ENCODE assay signal across 5 worm cellular contexts in genomic region chrIV:16525018-16525417, ce11.
A peak's percentile ranks its signal among the peaks of the same experiment; 100 is the strongest.
TF ChIP-seq lines count a peak whose summit lies in the region.

No protein-coding gene starts in this region.

TF ChIP-seq in whole organism, L1 larva, 84 proteins besides CTCF, POLR2A, EP300 and RAD21:
- TF ChIP-seq zip-4 (GFP tag; optimal IDR thresholded peaks at IDR 0.05; lab: Kevin White, UChicago), result no peak
- TF ChIP-seq elt-2 (tag; optimal IDR thresholded peaks at IDR 0.05; lab: Kevin White, UChicago), result peak; percentile 67
- no peak for TF ChIP-seq dsc-1 (tag; optimal IDR thresholded peaks at IDR 0.05; lab: Kevin White, UChicago)

TF ChIP-seq in whole organism, L3 larva, 47 proteins besides CTCF, POLR2A, EP300 and RAD21:
- TF ChIP-seq pqm-1 (tag; optimal IDR thresholded peaks at IDR 0.05; lab: Kevin White, UChicago) (peak; percentile 46), elt-2 (tag; optimal IDR thresholded peaks at IDR 0.05; lab: Kevin White, UChicago) (peak; percentile 73), lin-15B (tag; optimal IDR thresholded peaks at IDR 0.05; lab: Kevin White, UChicago) (no peak)

TF ChIP-seq in whole organism, L4 larva, 104 proteins besides CTCF, POLR2A, EP300 and RAD21:
- TF ChIP-seq unc-62 (GFP tag; optimal IDR thresholded peaks at IDR 0.05 in 1 of 2; lab: Kevin White, UChicago), result no peak
- no peak for TF ChIP-seq unc-62 (tag; optimal IDR thresholded peaks at IDR 0.05; lab: Kevin White, UChicago)
- TF ChIP-seq daf-16 (GFP tag; optimal IDR thresholded peaks at IDR 0.05; lab: Kevin White, UChicago), result no peak
- peak; percentile 38 for TF ChIP-seq daf-16 (tag; optimal IDR thresholded peaks at IDR 0.05; lab: Kevin White, UChicago)
- TF ChIP-seq nhr-42 (GFP tag; IDR thresholded peaks at IDR 0.05; lab: Robert Waterston, UW), result no peak
- no peak for TF ChIP-seq ZK337.2 (GFP tag; IDR thresholded peaks at IDR 0.05; lab: Robert Waterston, UW)
- no peak for TF ChIP-seq spr-3 (GFP tag; optimal IDR thresholded peaks at IDR 0.05; lab: Kevin White, UChicago)
- no peak for TF ChIP-seq nhr-111 (GFP tag; optimal IDR thresholded peaks at IDR 0.05; lab: Kevin White, UChicago)
- TF ChIP-seq lin-13 (GFP tag; optimal IDR thresholded peaks at IDR 0.05; lab: Kevin White, UChicago), result no peak
- TF ChIP-seq mes-2 (tag; optimal IDR thresholded peaks at IDR 0.05; lab: Kevin White, UChicago; ENCODE audit: poor library complexity, severe bottlenecking), result no peak
- TF ChIP-seq egl-27 (tag; optimal IDR thresholded peaks at IDR 0.05; lab: Kevin White, UChicago), result no peak
- no peak for TF ChIP-seq aly-2 (tag; optimal IDR thresholded peaks at IDR 0.05; lab: Kevin White, UChicago)
- TF ChIP-seq Y5F2A.4 (GFP tag; optimal IDR thresholded peaks at IDR 0.05; lab: Kevin White, UChicago), result no peak
- TF ChIP-seq ztf-11 (tag; optimal IDR thresholded peaks at IDR 0.05; lab: Kevin White, UChicago), result no peak
- no peak for TF ChIP-seq set-16 (GFP tag; IDR thresholded peaks at IDR 0.05; lab: Robert Waterston, UW)
- TF ChIP-seq snpc-1.2 (GFP tag; IDR thresholded peaks at IDR 0.05; lab: Robert Waterston, UW), result 0 out of 2 replicates have a peak, but pooled peaks have one; percentile 43
- TF ChIP-seq nhr-25 (tag; optimal IDR thresholded peaks at IDR 0.05; lab: Kevin White, UChicago; ENCODE audit: borderline replicate concordance, insufficient read depth), result no peak
- TF ChIP-seq hif-1 (tag; optimal IDR thresholded peaks at IDR 0.05; lab: Kevin White, UChicago), result no peak
- no peak for TF ChIP-seq madf-5 (GFP tag; IDR thresholded peaks at IDR 0.05; lab: Robert Waterston, UW)
- no peak for TF ChIP-seq mdl-1 (tag; optimal IDR thresholded peaks at IDR 0.05; lab: Kevin White, UChicago)
- TF ChIP-seq lin-15B (tag; optimal IDR thresholded peaks at IDR 0.05; lab: Kevin White, UChicago), result no peak
- no peak for TF ChIP-seq nhr-48 (tag; optimal IDR thresholded peaks at IDR 0.05; lab: Kevin White, UChicago)
- TF ChIP-seq dve-1 (tag; optimal IDR thresholded peaks at IDR 0.05; lab: Kevin White, UChicago; ENCODE audit: insufficient read depth), result peak; percentile 35
- TF ChIP-seq skn-1 (tag; optimal IDR thresholded peaks at IDR 0.05; lab: Kevin White, UChicago), result no peak
- TF ChIP-seq unc-39 (tag; optimal IDR thresholded peaks at IDR 0.05; lab: Kevin White, UChicago), result no peak
- TF ChIP-seq tag-97 (GFP tag; IDR thresholded peaks at IDR 0.05; lab: Robert Waterston, UW), result no peak
- TF ChIP-seq pqm-1 (tag; optimal IDR thresholded peaks at IDR 0.05; lab: Kevin White, UChicago), result peak; percentile 57
- TF ChIP-seq mep-1 (tag; optimal IDR thresholded peaks at IDR 0.05; lab: Kevin White, UChicago), result no peak

TF ChIP-seq in whole organism, late embryonic, 69 proteins besides CTCF, POLR2A, EP300 and RAD21:
- TF ChIP-seq elt-2 (tag; optimal IDR thresholded peaks at IDR 0.05; lab: Kevin White, UChicago) (peak; percentile 16), hlh-8 (tag; optimal IDR thresholded peaks at IDR 0.05; lab: Kevin White, UChicago) (no peak)

TF ChIP-seq in whole organism, young adult, 124 proteins besides CTCF, POLR2A, EP300 and RAD21:
- TF ChIP-seq bed-2 (GFP tag; IDR thresholded peaks at IDR 0.05; lab: Robert Waterston, UW) (no peak), hmg-20 (GFP tag; IDR thresholded peaks at IDR 0.05; lab: Robert Waterston, UW) (no peak), nhr-80 (tag; optimal IDR thresholded peaks at IDR 0.05; lab: Kevin White, UChicago) (peak; percentile 13), dox-1 (GFP tag; IDR thresholded peaks at IDR 0.05; lab: Robert Waterston, UW) (no peak), attf-6 (GFP tag; IDR thresholded peaks at IDR 0.05; lab: Robert Waterston, UW) (0 out of 2 replicates have a peak, but pooled peaks have one; percentile 36), madf-3 (GFP tag; IDR thresholded peaks at IDR 0.05; lab: Robert Waterston, UW) (no peak), mcd-1 (GFP tag; IDR thresholded peaks at IDR 0.05; lab: Robert Waterston, UW) (no peak), zim-3 (tag; optimal IDR thresholded peaks at IDR 0.05; lab: Kevin White, UChicago) (no peak), unc-130 (GFP tag; optimal IDR thresholded peaks at IDR 0.05; lab: Kevin White, UChicago) (no peak), zfh-2 (GFP tag; conservative IDR thresholded peaks at IDR 0.05; lab: Robert Waterston, UW) (no peak)
